Worm (Caenorhabditis elegans): ENCODE data around the gene sos-1.
"Not testable (repeated sequence)": the region's sequence is repeated elsewhere in the genome, so short reads cannot be mapped to it uniquely, and the experiment has no call there.

The sos-1 gene

ce11 chrV:4575458-4575857 lies 26.4 kb upstream of the sos-1 start:
- no peak for TF ChIP-seq ceh-43 (GFP tag; optimal IDR thresholded peaks at IDR 0.05)

- not testable (repeated sequence) for TF ChIP-seq sptf-1, snpc-4, nhr-12 (tag; optimal IDR thresholded peaks at IDR 0.05)
Measured at ce11 chrV:4573824-4574223, 24.7 kb upstream of the sos-1 start, which contains the start of gene hpo-39. TSS of gene hpo-39 (minus strand) at chrV:4573924.

- TF ChIP-seq mab-5 (tag; optimal IDR thresholded peaks at IDR 0.05) (no peak), ceh-39 (tag; optimal IDR thresholded peaks at IDR 0.05) (no peak), unc-120 (tag; optimal IDR thresholded peaks at IDR 0.05; ENCODE audit: poor library complexity, severe bottlenecking) (no peak), unc-62 (GFP tag; optimal IDR thresholded peaks at IDR 0.05) (no peak), pha-4 (tag; optimal IDR thresholded peaks at IDR 0.05) (no peak), nhr-2 (tag; optimal IDR thresholded peaks at IDR 0.05) (no peak), zip-8 (tag; optimal IDR thresholded peaks at IDR 0.05) (no peak), bed-3 (GFP tag; optimal IDR thresholded peaks at IDR 0.05) (no peak), ces-1 (GFP tag; optimal IDR thresholded peaks at IDR 0.05) (no peak), lin-13 (tag; optimal IDR thresholded peaks at IDR 0.05) (no peak), lin-32 (GFP tag; optimal IDR thresholded peaks at IDR 0.05) (no peak), tbx-8 (GFP tag; optimal IDR thresholded peaks at IDR 0.05) (no peak), ham-2 (GFP tag; optimal IDR thresholded peaks at IDR 0.05) (no peak), ztf-11 (tag; optimal IDR thresholded peaks at IDR 0.05) (no peak), elt-1 (tag; optimal IDR thresholded peaks at IDR 0.05; ENCODE audit: borderline replicate concordance, insufficient read depth) (no peak), drap-1 (GFP tag; optimal IDR thresholded peaks at IDR 0.05) (no peak), lsy-2 (tag; optimal IDR thresholded peaks at IDR 0.05) (no peak), flh-1 (GFP tag; optimal IDR thresholded peaks at IDR 0.05) (no peak)
Measured at ce11 chrV:4571997-4572396, 22.9 kb upstream of the sos-1 start.

ce11 chrV:4570833-4571232 lies 21.7 kb upstream of the sos-1 start, which contains the start of gene Y61A9LA.3:
TSS of gene Y61A9LA.3 (plus strand) at chrV:4571133.
- TF ChIP-seq elt-1 (tag; optimal IDR thresholded peaks at IDR 0.05; ENCODE audit: borderline replicate concordance, insufficient read depth) (no peak), lin-32 (GFP tag; optimal IDR thresholded peaks at IDR 0.05) (no peak), unc-120 (tag; optimal IDR thresholded peaks at IDR 0.05; ENCODE audit: poor library complexity, severe bottlenecking) (no peak), nhr-237 (tag; optimal IDR thresholded peaks at IDR 0.05) (no peak), drap-1 (GFP tag; optimal IDR thresholded peaks at IDR 0.05) (no peak), blmp-1 (tag; optimal IDR thresholded peaks at IDR 0.05) (no peak), snpc-4 (tag; optimal IDR thresholded peaks at IDR 0.05) (no peak), bed-3 (GFP tag; optimal IDR thresholded peaks at IDR 0.05) (no peak), lsy-2 (tag; optimal IDR thresholded peaks at IDR 0.05) (no peak), sem-2 (GFP tag; optimal IDR thresholded peaks at IDR 0.05) (no peak), ham-2 (GFP tag; optimal IDR thresholded peaks at IDR 0.05) (no peak), flh-1 (GFP tag; optimal IDR thresholded peaks at IDR 0.05) (no peak), ztf-11 (tag; optimal IDR thresholded peaks at IDR 0.05) (no peak), unc-39 (tag; optimal IDR thresholded peaks at IDR 0.05) (no peak), mab-5 (tag; optimal IDR thresholded peaks at IDR 0.05) (no peak), cnd-1 (tag; optimal IDR thresholded peaks at IDR 0.05) (no peak), nhr-28 (tag; optimal IDR thresholded peaks at IDR 0.05) (no peak), elt-3 (tag; optimal IDR thresholded peaks at IDR 0.05) (no peak), nhr-76 (tag; optimal IDR thresholded peaks at IDR 0.05) (no peak)

- TF ChIP-seq ceh-39 (tag; optimal IDR thresholded peaks at IDR 0.05) (no peak), unc-62 (GFP tag; optimal IDR thresholded peaks at IDR 0.05) (no peak), unc-120 (tag; optimal IDR thresholded peaks at IDR 0.05; ENCODE audit: poor library complexity, severe bottlenecking) (peak; percentile 85), pha-4 (tag; optimal IDR thresholded peaks at IDR 0.05) (no peak), zip-8 (tag; optimal IDR thresholded peaks at IDR 0.05) (no peak), lsy-2 (tag; optimal IDR thresholded peaks at IDR 0.05) (peak; percentile 7), cnd-1 (tag; optimal IDR thresholded peaks at IDR 0.05) (no peak), unc-39 (tag; optimal IDR thresholded peaks at IDR 0.05) (no peak), ceh-83 (GFP tag; optimal IDR thresholded peaks at IDR 0.05) (no peak), ces-1 (GFP tag; optimal IDR thresholded peaks at IDR 0.05) (peak; percentile 69), mep-1 (tag; optimal IDR thresholded peaks at IDR 0.05) (peak; percentile 7), nhr-12 (tag; optimal IDR thresholded peaks at IDR 0.05) (no peak), mab-5 (tag; optimal IDR thresholded peaks at IDR 0.05) (no peak), nhr-28 (tag; optimal IDR thresholded peaks at IDR 0.05) (no peak), sem-2 (GFP tag; optimal IDR thresholded peaks at IDR 0.05) (no peak)
Measured at ce11 chrV:4569999-4570627, 21.0 kb upstream of the sos-1 start, which contains the start of gene sut-2. TSS of gene sut-2 (minus strand) at chrV:4570049.
